Worm (Caenorhabditis elegans) whole organism, early embryonic: ENCODE measurements around the gene noca-2.

Experiments
- F13C5.2 ChIP-seq: sonication (generic microtip); optimal IDR thresholded peaks from 2 replicates; lab custom pipeline; 2017; ENCODE audit warnings: mild to moderate bottlenecking, missing genetic modification characterization, inconsistent platforms, missing compliant biosample characterization
- ama-1 ChIP-seq: fragments of 150-350 bp; optimal IDR thresholded peaks from 2 replicates; lab custom pipeline; 2014
- ceh-13 ChIP-seq: fragments of 200-800 bp; sonication (Bioruptor generic); optimal IDR thresholded peaks from 2 replicates; lab custom pipeline; 2018; ENCODE audit warnings: mild to moderate bottlenecking, missing genetic modification characterization, missing compliant biosample characterization
- ceh-36 ChIP-seq: sonication (generic microtip); optimal IDR thresholded peaks from 2 replicates; lab custom pipeline; 2016; ENCODE audit warnings: missing genetic modification characterization, inconsistent platforms, missing compliant biosample characterization
- ets-7 ChIP-seq: sonication (generic microtip); optimal IDR thresholded peaks from 2 replicates; lab custom pipeline; 2016; ENCODE audit warnings: missing genotype, missing genetic modification characterization, missing compliant biosample characterization
- flt-1 ChIP-seq: fragments of 200-800 bp; sonication (Bioruptor generic); IDR thresholded peaks from 2 replicates; pipeline ENCODE4 v1.3.6; 2022; ENCODE audit warnings: missing genetic modification characterization, missing compliant biosample characterization
- hmg-4 ChIP-seq: fragments of 200-800 bp; sonication (Bioruptor generic); optimal IDR thresholded peaks from 2 replicates; lab custom pipeline; 2018; ENCODE audit warnings: mild to moderate bottlenecking, missing genetic modification characterization, missing compliant biosample characterization
- hnd-1 ChIP-seq: sonication (generic microtip); optimal IDR thresholded peaks from 2 replicates; lab custom pipeline; 2016; ENCODE audit warnings: missing genetic modification characterization, missing compliant biosample characterization
- sea-1 ChIP-seq: fragments of 200-800 bp; sonication (Bioruptor generic); conservative IDR thresholded peaks from 2 replicates; pipeline ENCODE4 v1.3.6; 2022; ENCODE audit warnings: missing genetic modification characterization, missing compliant biosample characterization
- tbx-11 ChIP-seq: fragments of 200-800 bp; sonication (Bioruptor generic); IDR thresholded peaks from 2 replicates; pipeline ENCODE4 v1.3.6; 2022; ENCODE audit warnings: missing genetic modification characterization, missing compliant biosample characterization
- tbx-37 ChIP-seq: fragments of 200-800 bp; sonication (Bioruptor generic); conservative IDR thresholded peaks from 2 replicates; pipeline ENCODE4 v1.3.6; 2022; ENCODE audit warnings: missing genetic modification reagents, missing genetic modification characterization, missing compliant biosample characterization
- tra-4 ChIP-seq: sonication (generic microtip); optimal IDR thresholded peaks from 2 replicates; lab custom pipeline; 2017; ENCODE audit warnings: missing genetic modification characterization, missing compliant biosample characterization

DNA sequence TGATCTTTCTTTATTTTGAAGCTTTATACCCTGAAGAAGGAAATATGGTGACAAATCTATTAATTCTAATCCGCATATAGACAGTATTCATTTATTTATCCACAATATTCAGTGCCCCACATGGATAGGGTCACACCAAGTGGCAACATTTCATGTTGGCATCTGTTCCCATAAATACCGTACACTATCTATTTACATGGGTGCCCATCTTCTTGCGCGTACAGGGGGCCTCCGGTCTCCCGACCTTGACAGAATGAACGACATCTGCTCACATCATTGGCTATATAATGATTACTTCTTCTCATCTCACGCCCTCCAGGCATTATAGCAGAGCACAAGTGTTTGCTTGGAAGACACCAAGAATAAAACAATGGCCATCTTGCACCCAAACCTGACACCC, 8.6 kb downstream of the noca-2 start:
- TF ChIP-seq ama-1 (lab: Kevin White, UChicago) (no peak), hmg-4 (no peak), tra-4 (tag; lab: Kevin White, UChicago) (no peak), sea-1 (GFP tag; lab: Robert Waterston, UW) (0 out of 2 replicates have a peak, but pooled peaks have one; percentile 23), ets-7 (tag; lab: Kevin White, UChicago) (no peak), tbx-11 (no peak), ceh-13 (no peak), flt-1 (no peak), ceh-36 (tag; lab: Kevin White, UChicago) (no peak), tbx-37 (GFP tag; lab: Robert Waterston, UW) (no peak), hnd-1 (tag; lab: Kevin White, UChicago) (no peak), F13C5.2 (tag; lab: Kevin White, UChicago) (no peak)
